Fruit fly (Drosophila melanogaster): ENCODE data around the gene ProtB.

DNA sequence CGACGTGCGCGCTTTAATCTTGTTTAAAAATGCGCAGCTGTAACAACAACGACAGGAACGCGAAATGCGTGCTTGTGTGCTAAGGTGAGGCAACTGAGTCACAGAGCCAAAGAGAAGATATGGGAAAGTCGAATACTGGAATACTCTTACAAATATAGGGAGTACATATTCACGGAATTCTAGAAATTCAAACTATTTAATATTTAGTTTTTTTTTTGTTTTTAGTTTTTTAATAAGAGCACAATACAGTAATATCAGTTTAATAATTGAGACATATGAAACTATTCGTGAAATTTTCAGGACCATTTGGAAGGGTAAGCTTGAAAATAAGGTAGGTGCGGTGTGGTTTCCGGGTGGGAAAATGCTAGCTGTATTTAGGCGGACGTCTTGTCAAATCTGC is 4.0 kb upstream of the ProtB start:
- TF ChIP-seq CG34367 (tag; optimal IDR thresholded peaks at IDR 0.05) (no peak), CG4496 (GFP tag; IDR thresholded peaks at IDR 0.05) (no peak), CG12605 (GFP tag; IDR thresholded peaks at IDR 0.05) (no peak), Snoo (tag; optimal IDR thresholded peaks at IDR 0.05) (no peak), Ets98B (GFP tag; IDR thresholded peaks at IDR 0.05) (no peak), CG32121 (GFP tag; IDR thresholded peaks at IDR 0.05) (no peak), CG10348 (GFP tag; IDR thresholded peaks at IDR 0.05) (no peak)

Data from whole organism, pupa.